Fruit fly (Drosophila melanogaster) whole organism, embryonic: ENCODE results near the gene Sps2.

ENCODE experiments used
- BEAF-32 ChIP-seq: fragments of 200-800 bp; sonication (Bioruptor generic); optimal IDR thresholded peaks from 3 replicates; lab custom pipeline; 2017; ENCODE audit warnings: missing biosample characterization, missing genetic modification characterization, mild to moderate bottlenecking, moderate library complexity, missing genetic modification reagents
- Bgb ChIP-seq: fragments of 200-800 bp; sonication (Bioruptor generic); IDR thresholded peaks from 2 replicates; pipeline ENCODE4 v1.3.6; 2022; ENCODE audit warnings: missing biosample characterization, missing genetic modification characterization; ENCODE audit not compliant: partially characterized antibody
- CG10267 ChIP-seq: fragments of 200-800 bp; sonication (Bioruptor generic); optimal IDR thresholded peaks from 2 replicates; lab custom pipeline; 2018; ENCODE audit warnings: missing biosample characterization, mild to moderate bottlenecking, missing genetic modification characterization, moderate library complexity
- CG10366 ChIP-seq: fragments of 200-800 bp; sonication (Bioruptor generic); IDR thresholded peaks from 2 replicates; pipeline ENCODE4 v1.3.6; 2022; ENCODE audit warnings: missing biosample characterization, missing genetic modification characterization
- CG15479 ChIP-seq: fragments of 200-800 bp; sonication (Bioruptor generic); optimal IDR thresholded peaks from 3 replicates; lab custom pipeline; 2019; ENCODE audit warnings: missing biosample characterization, mild to moderate bottlenecking, missing genetic modification characterization, moderate library complexity
- CG18262 ChIP-seq: fragments of 200-800 bp; optimal IDR thresholded peaks from 3 replicates; lab custom pipeline; 2019; ENCODE audit warnings: missing biosample characterization, mild to moderate bottlenecking, missing genetic modification characterization, moderate library complexity
- CG30020 ChIP-seq: fragments of 200-800 bp; optimal IDR thresholded peaks from 2 replicates; lab custom pipeline; 2019; ENCODE audit warnings: missing biosample characterization, mild to moderate bottlenecking, missing genetic modification characterization, moderate library complexity
- CG31365 ChIP-seq: fragments of 200-800 bp; sonication (Bioruptor generic); optimal IDR thresholded peaks from 2 replicates; lab custom pipeline; 2018; ENCODE audit warnings: missing biosample characterization, mild to moderate bottlenecking, missing genetic modification characterization
- CG32772 ChIP-seq: fragments of 200-800 bp; sonication (Bioruptor generic); IDR thresholded peaks from 2 replicates; pipeline ENCODE4 v1.3.6; 2022; ENCODE audit warnings: missing biosample characterization, missing genetic modification characterization
- CG34376 ChIP-seq: fragments of 200-800 bp; sonication (Bioruptor generic); optimal IDR thresholded peaks from 2 replicates; lab custom pipeline; 2018; ENCODE audit warnings: missing biosample characterization, mild to moderate bottlenecking, missing genetic modification characterization
- CG6654 ChIP-seq: fragments of 200-800 bp; sonication (Bioruptor generic); optimal IDR thresholded peaks from 2 replicates; lab custom pipeline; 2017; ENCODE audit warnings: missing biosample characterization, mild to moderate bottlenecking, missing genetic modification characterization
- CG8281 ChIP-seq: fragments of 200-800 bp; sonication (Bioruptor generic); optimal IDR thresholded peaks from 2 replicates; lab custom pipeline; 2018; ENCODE audit warnings: missing biosample characterization, mild to moderate bottlenecking, missing genetic modification characterization, moderate library complexity
- CG8924 ChIP-seq: fragments of 200-800 bp; optimal IDR thresholded peaks from 3 replicates; lab custom pipeline; 2019; ENCODE audit warnings: missing biosample characterization, mild to moderate bottlenecking, missing genetic modification characterization, moderate library complexity
- CG9609 ChIP-seq: fragments of 200-800 bp; sonication (Bioruptor generic); optimal IDR thresholded peaks from 3 replicates; lab custom pipeline; 2016; ENCODE audit warnings: missing biosample characterization, missing genetic modification characterization
- D19B ChIP-seq: fragments of 200-800 bp; sonication (Bioruptor generic); optimal IDR thresholded peaks from 2 replicates; lab custom pipeline; 2017; ENCODE audit warnings: missing biosample characterization, mild to moderate bottlenecking, missing genetic modification characterization
- Dbx ChIP-seq: fragments of 200-800 bp; sonication (Bioruptor generic); IDR thresholded peaks from 3 replicates; pipeline ENCODE4 v1.3.6; 2022; ENCODE audit warnings: missing biosample characterization, missing genetic modification characterization
- Eip74EF ChIP-seq, 2 experiments: fragments of 200-800 bp in 1 of 2; fragments of >200 bp in 1 of 2; sonication (Bioruptor generic) in 1 of 2; optimal IDR thresholded peaks; 2 replicates each; lab custom pipeline; 2017 to 2019; ENCODE audit warnings: missing biosample characterization in 2 of 2, missing genetic modification characterization in 2 of 2, mild to moderate bottlenecking in 1 of 2, moderate library complexity in 1 of 2
- GATAe ChIP-seq: fragments of 200-800 bp; sonication (Bioruptor generic); conservative IDR thresholded peaks from 2 replicates; pipeline ENCODE4 v1.3.6; 2022; ENCODE audit warnings: missing biosample characterization, missing genetic modification characterization
- Gug ChIP-seq: fragments of 200-800 bp; sonication (Bioruptor generic); IDR thresholded peaks from 4 replicates; pipeline ENCODE4 v1.3.6; 2022; ENCODE audit warnings: missing biosample characterization, missing genetic modification characterization
- Hr78 ChIP-seq, 2 experiments: fragments of 200-800 bp in 1 of 2; fragments of >200 bp in 1 of 2; sonication (Bioruptor generic) in 1 of 2; optimal IDR thresholded peaks; 2 replicates each; lab custom pipeline; 2017 to 2019; ENCODE audit warnings: missing biosample characterization in 2 of 2, missing genetic modification characterization in 2 of 2, mild to moderate bottlenecking in 1 of 2, moderate library complexity in 1 of 2
- Med ChIP-seq: fragments of 200-800 bp; sonication (Bioruptor generic); peaks from one replicate; lab custom pipeline; 2016; ENCODE audit warnings: missing biosample characterization, missing genetic modification characterization, mild to moderate bottlenecking, inconsistent platforms, moderate library complexity
- Pdp1 ChIP-seq, 2 experiments: fragments of 200-800 bp; sonication (Bioruptor generic); optimal IDR thresholded peaks; 3 replicates each; lab custom pipeline; 2016; ENCODE audit warnings: missing biosample characterization in 2 of 2, missing genetic modification characterization in 2 of 2, mild to moderate bottlenecking in 1 of 2, moderate library complexity in 1 of 2
- Taf1 ChIP-seq: fragments of 200-800 bp; sonication (Bioruptor generic); IDR thresholded peaks from 2 replicates; pipeline ENCODE4 v1.3.6; 2022; ENCODE audit warnings: missing biosample characterization, missing genetic modification characterization
- amos ChIP-seq: fragments of 200-800 bp; sonication (Bioruptor generic); IDR thresholded peaks from 2 replicates; pipeline ENCODE4 v1.3.6; 2022; ENCODE audit warnings: missing biosample characterization, missing genetic modification characterization; ENCODE audit not compliant: partially characterized antibody
- bbx ChIP-seq: fragments of 200-800 bp; sonication (Bioruptor generic); IDR thresholded peaks from 2 replicates; pipeline ENCODE4 v1.3.6; 2022; ENCODE audit warnings: missing biosample characterization, missing genetic modification characterization; ENCODE audit not compliant: partially characterized antibody
- bigmax ChIP-seq: fragments of 200-800 bp; sonication (Bioruptor generic); optimal IDR thresholded peaks from 2 replicates; lab custom pipeline; 2018; ENCODE audit warnings: missing biosample characterization, mild to moderate bottlenecking, missing genetic modification characterization
- caup ChIP-seq: fragments of 200-800 bp; sonication (Bioruptor generic); optimal IDR thresholded peaks from 3 replicates; lab custom pipeline; 2017; ENCODE audit warnings: missing biosample characterization, mild to moderate bottlenecking, missing genetic modification characterization, moderate library complexity; ENCODE audit not compliant: severe bottlenecking
- chinmo ChIP-seq: fragments of 200-800 bp; sonication (Bioruptor generic); IDR thresholded peaks from 4 replicates; pipeline ENCODE4 v1.3.6; 2022; ENCODE audit warnings: missing biosample characterization, missing genetic modification characterization; ENCODE audit not compliant: partially characterized antibody
- ci ChIP-seq: fragments of 200-800 bp; sonication (Bioruptor generic); IDR thresholded peaks from 3 replicates; pipeline ENCODE4 v1.3.6; 2022; ENCODE audit warnings: missing biosample characterization, missing genetic modification characterization
- dmrt11E ChIP-seq: fragments of 200-800 bp; sonication (Bioruptor generic); optimal IDR thresholded peaks from 3 replicates; lab custom pipeline; 2018; ENCODE audit warnings: missing biosample characterization, mild to moderate bottlenecking, missing genetic modification characterization, moderate library complexity
- eve ChIP-seq, 2 experiments: fragments of >200 bp; optimal IDR thresholded peaks; 2 replicates each; lab custom pipeline; 2017; ENCODE audit warnings: missing biosample characterization in 2 of 2, missing genetic modification characterization in 2 of 2
- exex ChIP-seq: fragments of 200-800 bp; sonication (Bioruptor generic); optimal IDR thresholded peaks from 4 replicates; lab custom pipeline; 2018; ENCODE audit warnings: missing biosample characterization, mild to moderate bottlenecking, missing genetic modification characterization, moderate library complexity
- gce ChIP-seq: fragments of 200-800 bp; sonication (Bioruptor generic); IDR thresholded peaks from 3 replicates; pipeline ENCODE4 v1.3.6; 2022; ENCODE audit warnings: missing biosample characterization, missing genetic modification characterization
- grn ChIP-seq: fragments of 200-800 bp; sonication (Bioruptor generic); optimal IDR thresholded peaks from 3 replicates; lab custom pipeline; 2017; ENCODE audit warnings: missing biosample characterization, missing genetic modification characterization
- gt ChIP-seq: fragments of 200-800 bp; sonication (Bioruptor generic); IDR thresholded peaks from 2 replicates; pipeline ENCODE4 v1.3.6; 2022; ENCODE audit warnings: missing biosample characterization, missing genetic modification characterization
- salm ChIP-seq: fragments of 200-800 bp; sonication (Bioruptor generic); optimal IDR thresholded peaks from 2 replicates; lab custom pipeline; 2018; ENCODE audit warnings: missing biosample characterization, mild to moderate bottlenecking, missing genetic modification characterization
- stc ChIP-seq: fragments of 200-800 bp; sonication (Bioruptor generic); IDR thresholded peaks from 2 replicates; pipeline ENCODE4 v1.3.6; 2022; ENCODE audit warnings: missing biosample characterization, missing genetic modification characterization
- sug ChIP-seq: fragments of 200-800 bp; optimal IDR thresholded peaks from 2 replicates; lab custom pipeline; 2019; ENCODE audit warnings: missing biosample characterization, mild to moderate bottlenecking, missing genetic modification characterization, moderate library complexity
- tap ChIP-seq: fragments of 200-800 bp; optimal IDR thresholded peaks from 3 replicates; lab custom pipeline; 2019; ENCODE audit warnings: missing biosample characterization, mild to moderate bottlenecking, missing genetic modification characterization, moderate library complexity
- tin ChIP-seq: fragments of 200-800 bp; sonication (Bioruptor generic); optimal IDR thresholded peaks from 3 replicates; lab custom pipeline; 2016; ENCODE audit warnings: missing biosample characterization, missing genetic modification characterization
- vfl ChIP-seq: fragments of 200-800 bp; sonication (Bioruptor generic); optimal IDR thresholded peaks from 2 replicates; lab custom pipeline; 2016; ENCODE audit warnings: missing biosample characterization, missing genetic modification characterization

Gene Sps2

DNA sequence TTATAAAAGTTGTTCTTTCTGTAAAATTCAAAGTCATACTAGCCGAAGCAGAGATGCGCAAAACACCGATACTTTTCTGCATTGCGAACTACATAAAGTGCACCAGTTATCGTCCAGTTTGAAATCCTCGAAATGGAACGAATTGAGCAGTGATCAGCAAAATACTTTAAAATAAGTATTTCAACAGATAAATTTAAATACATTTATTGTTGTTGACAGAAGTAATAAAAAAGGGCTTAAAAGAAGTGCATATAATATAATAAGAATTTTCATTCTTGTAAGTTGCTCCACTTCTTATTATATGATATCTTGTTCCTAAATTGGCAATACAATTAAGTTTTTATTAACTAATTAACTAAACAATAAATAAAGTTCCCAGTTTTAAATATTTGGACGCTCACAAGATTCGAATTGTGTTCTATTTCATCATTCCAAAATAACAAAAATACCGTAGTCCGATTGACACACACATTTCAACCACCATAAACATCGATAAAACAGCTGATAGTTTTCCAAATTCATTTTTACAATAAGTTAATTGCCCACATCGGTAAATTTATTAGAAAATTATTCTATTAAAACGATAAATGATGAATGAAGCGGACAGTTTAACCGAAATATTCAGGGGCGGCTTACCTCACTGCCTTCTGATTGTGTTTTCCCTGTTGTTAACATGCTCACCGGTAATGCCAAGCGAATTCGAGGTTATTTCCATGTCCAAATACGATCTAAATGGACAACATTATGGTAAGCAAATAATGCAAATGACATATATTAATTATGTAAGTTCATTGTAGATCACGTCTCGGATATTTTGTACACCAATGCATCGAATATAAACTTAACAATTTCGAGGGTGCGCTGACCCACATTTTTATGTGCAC lies 27.8 kb upstream of the Sps2 start, which contains the start of the genes Usp14 and CG4972 (continued):
- TF ChIP-seq CG31365 (tag; lab: Kevin White, UChicago) (no peak), GATAe (GFP tag; lab: Robert Waterston, UW) (no peak), CG30020 (tag; lab: Kevin White, UChicago) (peak; percentile 99), amos (GFP tag; lab: Robert Waterston, UW) (peak; percentile 53; the same call in 1 of the 2 replicates), tin (no peak), CG32772 (GFP tag; lab: Robert Waterston, UW) (no peak), BEAF-32 (GFP tag; lab: Kevin White, UChicago) (peak; percentile 80), Gug (GFP tag; lab: Robert Waterston, UW) (no peak; the same call in 3 of the 4 replicates), CG8924 (peak; percentile 40), stc (no peak), tap (tag; lab: Kevin White, UChicago) (no peak), bbx (peak; percentile 42), Bgb (GFP tag; lab: Robert Waterston, UW) (peak; percentile 38; the same call in 1 of the 2 replicates), bigmax (peak; percentile 90), CG10267 (peak; percentile 16), dmrt11E (tag; lab: Kevin White, UChicago) (peak; percentile 39), CG18262 (tag; lab: Kevin White, UChicago) (peak; percentile 48), gt (GFP tag; lab: Robert Waterston, UW) (no peak)

DNA sequence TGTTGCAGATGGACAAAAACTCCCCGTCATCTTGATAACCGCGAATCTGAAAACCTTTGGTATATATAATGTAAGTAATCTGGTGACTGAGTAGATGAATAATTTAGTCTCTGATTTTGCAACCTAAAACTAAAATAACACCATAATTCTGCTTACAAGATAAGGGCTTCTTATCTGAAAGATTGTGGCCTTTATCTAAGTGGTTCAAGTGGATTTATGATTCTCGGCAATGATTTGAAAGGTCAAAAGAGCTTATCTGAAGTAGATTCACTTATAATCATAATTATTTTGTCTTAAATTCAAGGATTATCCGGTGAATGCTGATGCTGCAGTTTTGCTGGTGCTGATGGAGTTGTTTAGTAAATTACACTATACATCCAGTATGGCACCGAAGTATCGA lies 26.5 kb upstream of the Sps2 start:
- TF ChIP-seq chinmo (GFP tag; lab: Robert Waterston, UW), result 0 out of 4 replicates have a peak, but pooled peaks have one; percentile 21
- TF ChIP-seq grn (GFP tag; lab: Kevin White, UChicago), result peak; percentile 45
- no peak for TF ChIP-seq gce (GFP tag; lab: Robert Waterston, UW)
- peak; percentile 16 for TF ChIP-seq sug (tag; lab: Kevin White, UChicago)
- TF ChIP-seq Hr78 (GFP tag; optimal IDR thresholded peaks at IDR 0.05; lab: Kevin White, UChicago), result peak in 1 of 2 experiments; percentile 55
- peak; percentile 6 for TF ChIP-seq Med (GFP tag; lab: Kevin White, UChicago)
- TF ChIP-seq CG9609 (GFP tag; lab: Kevin White, UChicago), result no peak
- peak; percentile 82 for TF ChIP-seq CG34376 (GFP tag; lab: Kevin White, UChicago)
- peak in 1 of 2 experiments; percentile 7 for TF ChIP-seq Eip74EF (GFP tag; optimal IDR thresholded peaks at IDR 0.05; lab: Kevin White, UChicago)
- TF ChIP-seq eve (GFP tag; optimal IDR thresholded peaks at IDR 0.05; lab: Kevin White, UChicago), result peak in 1 of 2 experiments; percentile 46
- no peak for TF ChIP-seq ci (GFP tag; lab: Robert Waterston, UW)
- peak; percentile 66 for TF ChIP-seq CG15479 (GFP tag; lab: Kevin White, UChicago)
- no peak for TF ChIP-seq vfl (GFP tag; lab: Kevin White, UChicago)
- TF ChIP-seq exex (tag; lab: Kevin White, UChicago), result peak; percentile 83

DNA sequence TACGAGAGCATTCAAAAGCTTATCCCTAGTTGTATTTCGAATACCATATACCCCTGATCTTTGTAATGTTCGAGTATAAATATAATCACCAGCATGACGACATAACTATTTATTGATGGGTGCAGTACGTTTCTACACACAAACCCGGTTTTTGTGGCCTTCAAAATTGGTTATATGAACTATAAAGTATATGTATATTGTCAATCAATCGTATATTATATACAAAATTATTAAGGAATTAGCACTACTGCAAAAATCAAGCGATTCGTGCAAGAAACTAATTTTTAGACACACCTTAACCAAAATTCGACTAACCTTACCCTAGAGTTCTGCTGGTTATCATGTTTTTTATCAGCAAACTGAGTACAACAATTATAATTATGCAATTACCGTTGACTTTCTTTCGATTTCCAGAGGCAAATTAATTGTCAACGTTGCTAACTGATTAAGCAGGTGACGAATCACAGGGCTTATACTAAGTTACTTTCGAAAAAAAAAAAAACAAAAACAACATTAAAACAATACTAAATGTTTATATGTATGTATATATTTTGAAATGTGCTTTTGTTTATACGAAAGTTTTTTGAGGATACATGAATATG lies 22.1 kb upstream of the Sps2 start:
- TF ChIP-seq caup (GFP tag; lab: Kevin White, UChicago), result no peak
- TF ChIP-seq CG8281 (tag; lab: Kevin White, UChicago), result no peak
- no peak for TF ChIP-seq Dbx
- TF ChIP-seq exex (tag; lab: Kevin White, UChicago), result peak; percentile 77
- TF ChIP-seq Taf1, result no peak
- no peak for TF ChIP-seq CG10366
- no peak for TF ChIP-seq CG6654 (GFP tag; lab: Kevin White, UChicago)
- peak; percentile 10 for TF ChIP-seq Med (GFP tag; lab: Kevin White, UChicago)
- TF ChIP-seq Pdp1 (GFP tag; optimal IDR thresholded peaks at IDR 0.05; lab: Kevin White, UChicago), result peak in 1 of 2 experiments; percentile 75
- no peak for TF ChIP-seq vfl (GFP tag; lab: Kevin White, UChicago)
- no peak for TF ChIP-seq salm
- peak; percentile 66 for TF ChIP-seq D19B
- peak in 1 of 2 experiments; percentile 28 for TF ChIP-seq eve (GFP tag; optimal IDR thresholded peaks at IDR 0.05; lab: Kevin White, UChicago)
